Worm (Caenorhabditis elegans) whole organism, L4/young adult: Measurements from ENCODE around the gene srg-38.

Experiments used
- W03F9.2 ChIP-seq: fragments of 150-350 bp; optimal IDR thresholded peaks from 2 replicates; lab custom pipeline; 2014; ENCODE audit warnings: missing biosample characterization, missing genetic modification characterization
- him-1 ChIP-seq: sonication (generic microtip); optimal IDR thresholded peaks from 2 replicates; lab custom pipeline; 2016; ENCODE audit warnings: missing genotype, missing genetic modification reagents, missing genetic modification characterization, missing compliant biosample characterization

ce11 chrV:11201826-11202565 is 46.5 kb upstream of the srg-38 start, which contains the start of gene K10D6.4:
- no peak for TF ChIP-seq him-1 (tag; lab: Kevin White, UChicago)
- no peak for TF ChIP-seq W03F9.2 (tag; lab: Kevin White, UChicago)
